Worm (Caenorhabditis elegans): ENCODE results near the gene T16G1.4.

T16G1.4 gene

ce11 chrV:12897338-12897737 is 44.3 kb downstream of the T16G1.4 start:
- TF ChIP-seq swsn-7 (tag; optimal IDR thresholded peaks at IDR 0.05), result no peak
- TF ChIP-seq jun-1 (tag; optimal IDR thresholded peaks at IDR 0.05), result no peak
- TF ChIP-seq nhr-76 (tag; optimal IDR thresholded peaks at IDR 0.05), result no peak
- no peak for TF ChIP-seq ceh-63 (GFP tag; optimal IDR thresholded peaks at IDR 0.05)
- no peak for TF ChIP-seq fkh-10 (GFP tag; optimal IDR thresholded peaks at IDR 0.05)
- TF ChIP-seq nhr-71 (tag; optimal IDR thresholded peaks at IDR 0.05), result no peak
- no peak for TF ChIP-seq unc-86 (tag; optimal IDR thresholded peaks at IDR 0.05)
- no peak for TF ChIP-seq efl-1 (optimal IDR thresholded peaks at IDR 0.05)
- TF ChIP-seq efl-1 (GFP tag; optimal IDR thresholded peaks at IDR 0.05 in 1 of 2), result no peak
- TF ChIP-seq pag-3 (tag; optimal IDR thresholded peaks at IDR 0.05; ENCODE audit: borderline replicate concordance, insufficient read depth), result no peak
- TF ChIP-seq ztf-11 (tag; optimal IDR thresholded peaks at IDR 0.05), result no peak
- no peak for TF ChIP-seq skn-1 (tag; optimal IDR thresholded peaks at IDR 0.05)
- TF ChIP-seq blmp-1 (tag; optimal IDR thresholded peaks at IDR 0.05), result no peak
- TF ChIP-seq fos-1 (tag; optimal IDR thresholded peaks at IDR 0.05), result no peak
- TF ChIP-seq elt-3 (tag; optimal IDR thresholded peaks at IDR 0.05), result no peak
- no peak for TF ChIP-seq tlp-1 (tag; optimal IDR thresholded peaks at IDR 0.05)
- no peak for TF ChIP-seq nhr-11 (tag; optimal IDR thresholded peaks at IDR 0.05)
- TF ChIP-seq nhr-90 (tag; optimal IDR thresholded peaks at IDR 0.05; ENCODE audit: poor library complexity), result no peak
- no peak for TF ChIP-seq C16A3.4 (tag; optimal IDR thresholded peaks at IDR 0.05)

DNA sequence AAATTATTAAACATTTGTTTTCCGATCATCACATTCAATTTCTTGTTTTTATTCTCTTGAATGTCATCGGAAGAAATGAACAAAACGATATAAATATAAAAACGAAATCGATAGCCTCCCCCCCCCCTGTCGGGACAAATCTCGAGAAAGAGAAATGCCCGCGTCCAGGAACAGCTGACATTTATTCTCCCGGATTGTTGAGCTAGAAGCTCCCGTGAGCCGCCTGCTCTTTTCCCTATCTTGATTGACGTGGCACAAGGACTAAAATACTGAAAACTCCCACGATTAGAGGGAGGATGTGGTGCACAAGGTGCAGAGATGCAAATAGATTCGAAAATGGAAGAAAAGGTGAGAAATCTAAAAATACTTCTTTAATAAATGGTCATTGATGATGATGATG is 44.8 kb downstream of the T16G1.4 start:
- TF ChIP-seq fkh-8 (tag; optimal IDR thresholded peaks at IDR 0.05), result no peak
- no peak for TF ChIP-seq mep-1 (tag; optimal IDR thresholded peaks at IDR 0.05)
- TF ChIP-seq nhr-71 (tag; optimal IDR thresholded peaks at IDR 0.05), result peak; percentile 24
- TF ChIP-seq lin-14 (GFP tag; optimal IDR thresholded peaks at IDR 0.05), result peak; percentile 9
- TF ChIP-seq rnt-1 (tag; optimal IDR thresholded peaks at IDR 0.05), result peak; percentile 55
- TF ChIP-seq dsc-1 (tag; optimal IDR thresholded peaks at IDR 0.05), result peak; percentile 20
- no peak for TF ChIP-seq pqm-1 (tag; optimal IDR thresholded peaks at IDR 0.05)
- TF ChIP-seq pag-3 (tag; optimal IDR thresholded peaks at IDR 0.05; ENCODE audit: borderline replicate concordance, insufficient read depth), result no peak

ce11 chrV:12895772-12896171 is 45.9 kb downstream of the T16G1.4 start, which contains the start of gene ttbk-7:
TSS of gene ttbk-7 (minus strand) at chrV:12895872.
- TF ChIP-seq mab-9 (GFP tag; IDR thresholded peaks at IDR 0.05) (no peak), dsc-1 (tag; optimal IDR thresholded peaks at IDR 0.05) (peak; percentile 57)
